Worm (Caenorhabditis elegans) whole organism, L4 larva: ENCODE measurements around the gene srh-275.
"Not testable (repeated sequence)": the region's sequence is repeated elsewhere in the genome, so short reads cannot be mapped to it uniquely, and the experiment has no call there.

Experiments used
- ceh-20 ChIP-seq: fragments of 200-800 bp; sonication (Bioruptor generic); IDR thresholded peaks from 2 replicates; pipeline ENCODE4 v1.3.6; 2022; ENCODE audit warnings: missing genetic modification reagents, missing genetic modification characterization, missing compliant biosample characterization
- hlh-11 ChIP-seq: fragments of 200-800 bp; sonication (Bioruptor generic); optimal IDR thresholded peaks from 2 replicates; lab custom pipeline; 2018; ENCODE audit warnings: mild to moderate bottlenecking, missing genetic modification characterization, missing compliant biosample characterization
- mdl-1 ChIP-seq, 2 experiments: fragments of 150-350 bp in 1 of 2; sonication (generic microtip) in 1 of 2; optimal IDR thresholded peaks; 2 replicates each; lab custom pipeline; 2014 to 2017; ENCODE audit warnings: missing biosample characterization in 2 of 2, missing genetic modification characterization in 2 of 2
- mxl-3 ChIP-seq: fragments of 200-800 bp; sonication (Bioruptor generic); optimal IDR thresholded peaks from 2 replicates; lab custom pipeline; 2018; ENCODE audit warnings: mild to moderate bottlenecking, missing genetic modification characterization, missing compliant biosample characterization
- nhr-237 ChIP-seq: sonication (generic microtip); optimal IDR thresholded peaks from 2 replicates; lab custom pipeline; 2017; ENCODE audit warnings: missing biosample characterization, missing genetic modification characterization
- php-3 ChIP-seq: fragments of 200-800 bp; sonication (Bioruptor generic); IDR thresholded peaks from 2 replicates; pipeline ENCODE4 v1.3.6; 2022; ENCODE audit warnings: missing genetic modification reagents, missing genetic modification characterization, missing compliant biosample characterization
- snpc-1.2 ChIP-seq: fragments of 200-800 bp; sonication (Bioruptor generic); IDR thresholded peaks from 2 replicates; pipeline ENCODE4 v1.3.6; 2022; ENCODE audit warnings: missing genetic modification reagents, missing genetic modification characterization, missing compliant biosample characterization
- snpc-4 ChIP-seq: fragments of 150-350 bp; optimal IDR thresholded peaks from 2 replicates; lab custom pipeline; 2014; ENCODE audit warnings: missing biosample characterization, missing genetic modification characterization

- not testable (repeated sequence) for TF ChIP-seq php-3 (GFP tag; lab: Robert Waterston, UW); mdl-1 (tag; optimal IDR thresholded peaks at IDR 0.05; lab: Kevin White, UChicago); snpc-4 (tag; lab: Kevin White, UChicago); mxl-3 (GFP tag; lab: Kevin White, UChicago); ceh-20 (GFP tag; lab: Robert Waterston, UW); snpc-1.2 (GFP tag; lab: Robert Waterston, UW); nhr-237 (tag; lab: Kevin White, UChicago); hlh-11 (tag; lab: Kevin White, UChicago)
Measured at ce11 chrV:7337218-7337617, 15.6 kb upstream of the srh-275 start, which contains the start of gene F10G2.7.
